In genomic region chrII:7392052-7392694, ce11 we compare ENCODE assay signal across 6 worm cellular contexts.
TF ChIP-seq lines count a peak whose summit lies in the region.

No protein-coding gene starts in this region.

TF ChIP-seq in whole organism, L1 larva, 84 proteins besides CTCF, POLR2A, EP300 and RAD21 (continued from another document and continues in another):
- TF ChIP-seq nhr-12 (tag; optimal IDR thresholded peaks at IDR 0.05; lab: Kevin White, UChicago) (no peak), lsy-2 (tag; optimal IDR thresholded peaks at IDR 0.05; lab: Kevin White, UChicago) (peak; percentile 6 to 69), nhr-20 (tag; optimal IDR thresholded peaks at IDR 0.05; lab: Kevin White, UChicago) (peak; percentile 66), F16B12.6 (tag; optimal IDR thresholded peaks at IDR 0.05; lab: Kevin White, UChicago) (no peak), unc-130 (tag; optimal IDR thresholded peaks at IDR 0.05; lab: Kevin White, UChicago) (no peak), nhr-47 (tag; optimal IDR thresholded peaks at IDR 0.05; lab: Kevin White, UChicago) (peak; percentile 36), ama-1 (optimal IDR thresholded peaks at IDR 0.05; lab: Kevin White, UChicago) (no peak), ztf-11 (tag; optimal IDR thresholded peaks at IDR 0.05; lab: Kevin White, UChicago) (no peak), C16A3.4 (tag; optimal IDR thresholded peaks at IDR 0.05; lab: Kevin White, UChicago) (no peak), ces-1 (GFP tag; optimal IDR thresholded peaks at IDR 0.05; lab: Kevin White, UChicago) (no peak), unc-98 (GFP tag; IDR thresholded peaks at IDR 0.05; lab: Robert Waterston, UW) (no peak), fkh-8 (tag; optimal IDR thresholded peaks at IDR 0.05; lab: Kevin White, UChicago) (peak; percentile 52), blmp-1 (tag; optimal IDR thresholded peaks at IDR 0.05; lab: Kevin White, UChicago) (peak; percentile 57), grh-1 (GFP tag; IDR thresholded peaks at IDR 0.05; lab: Robert Waterston, UW) (no peak), vab-15 (tag; optimal IDR thresholded peaks at IDR 0.05; lab: Kevin White, UChicago) (no peak), nhr-77 (tag; optimal IDR thresholded peaks at IDR 0.05; lab: Kevin White, UChicago) (no peak), sup-37 (GFP tag; optimal IDR thresholded peaks at IDR 0.05; lab: Kevin White, UChicago) (no peak), mef-2 (tag; optimal IDR thresholded peaks at IDR 0.05; lab: Kevin White, UChicago) (no peak), ceh-63 (GFP tag; optimal IDR thresholded peaks at IDR 0.05; lab: Kevin White, UChicago) (no peak), rnt-1 (tag; optimal IDR thresholded peaks at IDR 0.05; lab: Kevin White, UChicago) (peak; percentile 38), ceh-88 (GFP tag; IDR thresholded peaks at IDR 0.05; lab: Robert Waterston, UW) (no peak), swsn-7 (tag; optimal IDR thresholded peaks at IDR 0.05; lab: Kevin White, UChicago) (peak; percentile 33), dpl-1 (GFP tag; optimal IDR thresholded peaks at IDR 0.05; lab: Kevin White, UChicago) (peak in 2 of 3 experiments; percentile 1 to 3)

TF ChIP-seq in whole organism, L2 larva, 48 proteins besides CTCF, POLR2A, EP300 and RAD21 (continued from another document and continues in another):
- TF ChIP-seq lin-13 (GFP tag; optimal IDR thresholded peaks at IDR 0.05; lab: Kevin White, UChicago) (no peak), ztf-11 (tag; optimal IDR thresholded peaks at IDR 0.05; lab: Kevin White, UChicago) (no peak), lsy-2 (tag; optimal IDR thresholded peaks at IDR 0.05; lab: Kevin White, UChicago) (peak in 1 of 2 experiments; percentile 54), elt-3 (tag; optimal IDR thresholded peaks at IDR 0.05; lab: Kevin White, UChicago) (no peak), ztf-1 (GFP tag; conservative IDR thresholded peaks at IDR 0.05; lab: Robert Waterston, UW) (no peak), lin-39 (tag; optimal IDR thresholded peaks at IDR 0.05; lab: Kevin White, UChicago) (no peak), snpc-4 (tag; optimal IDR thresholded peaks at IDR 0.05; lab: Kevin White, UChicago) (no peak), ceh-82 (tag; optimal IDR thresholded peaks at IDR 0.05; lab: Kevin White, UChicago) (no peak), blmp-1 (tag; optimal IDR thresholded peaks at IDR 0.05; lab: Kevin White, UChicago; ENCODE audit: insufficient read depth) (peak; percentile 60), nhr-77 (tag; optimal IDR thresholded peaks at IDR 0.05; lab: Kevin White, UChicago) (no peak), nhr-23 (tag; optimal IDR thresholded peaks at IDR 0.05; lab: Kevin White, UChicago) (no peak), alr-1 (tag; optimal IDR thresholded peaks at IDR 0.05; lab: Kevin White, UChicago) (no peak), nhr-10 (tag; optimal IDR thresholded peaks at IDR 0.05; lab: Kevin White, UChicago) (no peak), elt-1 (tag; optimal IDR thresholded peaks at IDR 0.05; lab: Kevin White, UChicago) (no peak), nhr-6 (tag; optimal IDR thresholded peaks at IDR 0.05; lab: Kevin White, UChicago) (no peak), sma-3 (GFP tag; optimal IDR thresholded peaks at IDR 0.05; lab: Kevin White, UChicago) (peak; percentile 42), nhr-25 (tag; optimal IDR thresholded peaks at IDR 0.05; lab: Kevin White, UChicago) (peak; percentile 76), nhr-21 (tag; optimal IDR thresholded peaks at IDR 0.05; lab: Kevin White, UChicago) (no peak), sem-4 (tag; optimal IDR thresholded peaks at IDR 0.05; lab: Kevin White, UChicago) (peak; percentile 34), peb-1 (tag; optimal IDR thresholded peaks at IDR 0.05; lab: Kevin White, UChicago) (no peak), unc-39 (tag; optimal IDR thresholded peaks at IDR 0.05; lab: Kevin White, UChicago) (no peak), F13H6.1 (tag; optimal IDR thresholded peaks at IDR 0.05; lab: Kevin White, UChicago) (peak; percentile 54), C34F6.9 (tag; optimal IDR thresholded peaks at IDR 0.05; lab: Kevin White, UChicago) (peak; percentile 56)

TF ChIP-seq in whole organism, L3 larva, 47 proteins besides CTCF, POLR2A, EP300 and RAD21 (continued from another document):
- TF ChIP-seq egl-5 (tag; optimal IDR thresholded peaks at IDR 0.05; lab: Kevin White, UChicago) (peak; percentile 56), nhr-25 (tag; optimal IDR thresholded peaks at IDR 0.05; lab: Kevin White, UChicago) (peak; percentile 85), ztf-4 (tag; optimal IDR thresholded peaks at IDR 0.05; lab: Kevin White, UChicago) (no peak), unc-62 (GFP tag; optimal IDR thresholded peaks at IDR 0.05; lab: Kevin White, UChicago) (peak; percentile 4), jun-1 (tag; optimal IDR thresholded peaks at IDR 0.05; lab: Kevin White, UChicago) (peak; percentile 65), R02D3.7 (tag; optimal IDR thresholded peaks at IDR 0.05; lab: Kevin White, UChicago) (peak; percentile 48), pqm-1 (tag; optimal IDR thresholded peaks at IDR 0.05; lab: Kevin White, UChicago) (peak; percentile 47), nhr-12 (tag; optimal IDR thresholded peaks at IDR 0.05; lab: Kevin White, UChicago) (no peak), lin-39 (tag; optimal IDR thresholded peaks at IDR 0.05; lab: Kevin White, UChicago) (peak; percentile 63), pha-4 (tag; optimal IDR thresholded peaks at IDR 0.05; lab: Kevin White, UChicago) (peak; percentile 49), elt-3 (tag; optimal IDR thresholded peaks at IDR 0.05; lab: Kevin White, UChicago) (peak in 2 of 3 experiments; percentile 45), nhr-67 (tag; optimal IDR thresholded peaks at IDR 0.05; lab: Kevin White, UChicago) (no peak), ZK546.5 (tag; optimal IDR thresholded peaks at IDR 0.05; lab: Kevin White, UChicago) (no peak), ceh-28 (tag; optimal IDR thresholded peaks at IDR 0.05; lab: Kevin White, UChicago) (peak; percentile 49), fkh-10 (GFP tag; optimal IDR thresholded peaks at IDR 0.05; lab: Kevin White, UChicago) (no peak), nhr-76 (tag; optimal IDR thresholded peaks at IDR 0.05; lab: Kevin White, UChicago) (no peak), elt-2 (tag; optimal IDR thresholded peaks at IDR 0.05; lab: Kevin White, UChicago) (peak; percentile 68), ztf-11 (tag; optimal IDR thresholded peaks at IDR 0.05; lab: Kevin White, UChicago) (no peak), ceh-82 (tag; optimal IDR thresholded peaks at IDR 0.05; lab: Kevin White, UChicago) (no peak), nfya-1 (tag; optimal IDR thresholded peaks at IDR 0.05; lab: Kevin White, UChicago; ENCODE audit: insufficient read depth) (peak; percentile 66), snpc-4 (tag; optimal IDR thresholded peaks at IDR 0.05; lab: Kevin White, UChicago) (peak; percentile 8), skn-1 (tag; optimal IDR thresholded peaks at IDR 0.05; lab: Kevin White, UChicago) (no peak), lsy-12 (tag; optimal IDR thresholded peaks at IDR 0.05; lab: Kevin White, UChicago) (no peak), elt-1 (tag; optimal IDR thresholded peaks at IDR 0.05; lab: Kevin White, UChicago) (peak; percentile 21)

TF ChIP-seq in whole organism, L4 larva, 104 proteins besides CTCF, POLR2A, EP300 and RAD21 (continued from another document and continues in another):
- TF ChIP-seq nhr-25 (tag; optimal IDR thresholded peaks at IDR 0.05; lab: Kevin White, UChicago; ENCODE audit: borderline replicate concordance, insufficient read depth) (peak; percentile 86), F26F4.8 (GFP tag; conservative IDR thresholded peaks at IDR 0.05; lab: Robert Waterston, UW) (no peak), set-16 (GFP tag; IDR thresholded peaks at IDR 0.05; lab: Robert Waterston, UW) (no peak), aha-1 (tag; lab: Kevin White, UChicago) (peak; percentile 82), ceh-82 (tag; optimal IDR thresholded peaks at IDR 0.05; lab: Kevin White, UChicago) (no peak), zip-2 (tag; optimal IDR thresholded peaks at IDR 0.05; lab: Kevin White, UChicago) (peak; percentile 93), nhr-11 (tag; optimal IDR thresholded peaks at IDR 0.05; lab: Kevin White, UChicago) (peak; percentile 69), snpc-4 (tag; optimal IDR thresholded peaks at IDR 0.05; lab: Kevin White, UChicago) (no peak), nhr-237 (tag; optimal IDR thresholded peaks at IDR 0.05; lab: Kevin White, UChicago) (no peak), lin-15B (tag; optimal IDR thresholded peaks at IDR 0.05; lab: Kevin White, UChicago) (no peak), hlh-30 (tag; optimal IDR thresholded peaks at IDR 0.05; lab: Kevin White, UChicago; ENCODE audit: insufficient read depth) (peak; percentile 44), lin-39 (tag; optimal IDR thresholded peaks at IDR 0.05; lab: Kevin White, UChicago) (no peak), lin-29 (GFP tag; IDR thresholded peaks at IDR 0.05; lab: Robert Waterston, UW) (no peak), ces-1 (GFP tag; optimal IDR thresholded peaks at IDR 0.05; lab: Kevin White, UChicago) (no peak), daf-16 (GFP tag; optimal IDR thresholded peaks at IDR 0.05; lab: Kevin White, UChicago) (no peak), daf-16 (tag; optimal IDR thresholded peaks at IDR 0.05; lab: Kevin White, UChicago) (peak; percentile 42), zag-1 (tag; optimal IDR thresholded peaks at IDR 0.05; lab: Kevin White, UChicago) (no peak), ceh-20 (GFP tag; IDR thresholded peaks at IDR 0.05; lab: Robert Waterston, UW) (peak; percentile 46; the same call in 1 of the 2 replicates), dpl-1 (GFP tag; optimal IDR thresholded peaks at IDR 0.05; lab: Kevin White, UChicago) (no peak), mxl-3 (GFP tag; optimal IDR thresholded peaks at IDR 0.05; lab: Kevin White, UChicago) (peak; percentile 71), hlh-11 (tag; optimal IDR thresholded peaks at IDR 0.05; lab: Kevin White, UChicago) (peak; percentile 85), daf-19 (GFP tag; conservative IDR thresholded peaks at IDR 0.05; lab: Robert Waterston, UW) (0 out of 2 replicates have a peak, but pooled peaks have one; percentile 44), lin-13 (GFP tag; optimal IDR thresholded peaks at IDR 0.05; lab: Kevin White, UChicago) (peak; percentile 42), mep-1 (tag; optimal IDR thresholded peaks at IDR 0.05; lab: Kevin White, UChicago) (peak; percentile 75)

TF ChIP-seq in whole organism, late embryonic, 69 proteins besides CTCF, POLR2A, EP300 and RAD21 (continued from another document):
- TF ChIP-seq lin-11 (tag; optimal IDR thresholded peaks at IDR 0.05; lab: Kevin White, UChicago), result no peak

TF ChIP-seq in whole organism, young adult, 124 proteins besides CTCF, POLR2A, EP300 and RAD21 (continued from another document and continues in another):
- TF ChIP-seq B0035.1 (tag; optimal IDR thresholded peaks at IDR 0.05; lab: Kevin White, UChicago) (no peak), dox-1 (GFP tag; IDR thresholded peaks at IDR 0.05; lab: Robert Waterston, UW) (no peak), egl-44 (GFP tag; IDR thresholded peaks at IDR 0.05; lab: Robert Waterston, UW) (no peak), ama-1 (optimal IDR thresholded peaks at IDR 0.05; lab: Kevin White, UChicago) (no peak), ama-1 (GFP tag; optimal IDR thresholded peaks at IDR 0.05; lab: Kevin White, UChicago) (no peak), nfya-1 (tag; optimal IDR thresholded peaks at IDR 0.05; lab: Kevin White, UChicago; ENCODE audit: borderline replicate concordance, insufficient read depth) (no peak), lsl-1 (GFP tag; optimal IDR thresholded peaks at IDR 0.05; lab: Kevin White, UChicago) (no peak), bed-1 (GFP tag; IDR thresholded peaks at IDR 0.05; lab: Robert Waterston, UW) (no peak), ets-4 (GFP tag; optimal IDR thresholded peaks at IDR 0.05; lab: Kevin White, UChicago) (peak; percentile 25), tbx-9 (tag; optimal IDR thresholded peaks at IDR 0.05; lab: Kevin White, UChicago; ENCODE audit: borderline replicate concordance) (no peak), cebp-2 (GFP tag; IDR thresholded peaks at IDR 0.05; lab: Robert Waterston, UW) (no peak), zim-3 (tag; optimal IDR thresholded peaks at IDR 0.05; lab: Kevin White, UChicago) (no peak), F52B5.7 (tag; optimal IDR thresholded peaks at IDR 0.05; lab: Kevin White, UChicago) (no peak), ztf-18 (tag; optimal IDR thresholded peaks at IDR 0.05; lab: Kevin White, UChicago) (peak; percentile 2), ceh-100 (GFP tag; IDR thresholded peaks at IDR 0.05; lab: Robert Waterston, UW) (no peak), zfh-2 (GFP tag; conservative IDR thresholded peaks at IDR 0.05; lab: Robert Waterston, UW) (no peak), aptf-3 (GFP tag; IDR thresholded peaks at IDR 0.05; lab: Robert Waterston, UW) (no peak), tbp1 (GFP tag; optimal IDR thresholded peaks at IDR 0.05; lab: Kevin White, UChicago) (no peak), egl-18 (GFP tag; IDR thresholded peaks at IDR 0.05; lab: Robert Waterston, UW) (no peak), T26A5.8 (tag; optimal IDR thresholded peaks at IDR 0.05; lab: Kevin White, UChicago) (no peak), ztf-6 (GFP tag; IDR thresholded peaks at IDR 0.05; lab: Robert Waterston, UW) (no peak), hsf-1 (GFP tag; IDR thresholded peaks at IDR 0.05; lab: Robert Waterston, UW) (no peak), die-1 (tag; optimal IDR thresholded peaks at IDR 0.05; lab: Kevin White, UChicago) (no peak), Y79H2A.3 (GFP tag; conservative IDR thresholded peaks at IDR 0.05; lab: Robert Waterston, UW) (no peak), rpc-1 (optimal IDR thresholded peaks at IDR 0.05; lab: Kevin White, UChicago) (no peak), rpc-1 (tag; optimal IDR thresholded peaks at IDR 0.05; lab: Kevin White, UChicago) (no peak), cebp-1 (GFP tag; IDR thresholded peaks at IDR 0.05; lab: Robert Waterston, UW) (peak; percentile 97), cebp-1 (tag; optimal IDR thresholded peaks at IDR 0.05; lab: Kevin White, UChicago) (peak; percentile 99), Y56A3A.18 (GFP tag; IDR thresholded peaks at IDR 0.05; lab: Robert Waterston, UW) (no peak), fkh-3 (tag; optimal IDR thresholded peaks at IDR 0.05; lab: Kevin White, UChicago) (no peak), him-1 (tag; optimal IDR thresholded peaks at IDR 0.05; lab: Kevin White, UChicago) (no peak), madf-10 (tag; optimal IDR thresholded peaks at IDR 0.05; lab: Kevin White, UChicago) (no peak), T07F8.4 (tag; optimal IDR thresholded peaks at IDR 0.05; lab: Kevin White, UChicago) (no peak), hmg-20 (GFP tag; IDR thresholded peaks at IDR 0.05; lab: Robert Waterston, UW) (no peak), attf-5 (GFP tag; optimal IDR thresholded peaks at IDR 0.05; lab: Kevin White, UChicago) (peak; percentile 80), nfyb-1 (GFP tag; IDR thresholded peaks at IDR 0.05; lab: Robert Waterston, UW) (0 out of 2 replicates have a peak, but pooled peaks have one; percentile 46), F57A8.1 (GFP tag; optimal IDR thresholded peaks at IDR 0.05; lab: Kevin White, UChicago) (no peak), ceh-58 (GFP tag; IDR thresholded peaks at IDR 0.05; lab: Robert Waterston, UW) (no peak), ztf-28 (GFP tag; IDR thresholded peaks at IDR 0.05; lab: Robert Waterston, UW) (no peak), efl-1 (GFP tag; optimal IDR thresholded peaks at IDR 0.05; lab: Kevin White, UChicago) (no peak), ekl-4 (GFP tag; IDR thresholded peaks at IDR 0.05; lab: Robert Waterston, UW) (0 out of 2 replicates have a peak, but pooled peaks have one; percentile 50), dpl-1 (GFP tag; optimal IDR thresholded peaks at IDR 0.05; lab: Kevin White, UChicago) (no peak), repo-1 (tag; optimal IDR thresholded peaks at IDR 0.05; lab: Kevin White, UChicago) (no peak), snpc-3.4 (tag; optimal IDR thresholded peaks at IDR 0.05; lab: Kevin White, UChicago) (no peak), sea-2 (GFP tag; IDR thresholded peaks at IDR 0.05; lab: Robert Waterston, UW) (no peak), bed-2 (GFP tag; IDR thresholded peaks at IDR 0.05; lab: Robert Waterston, UW) (no peak), Y53G8AR.9 (GFP tag; conservative IDR thresholded peaks at IDR 0.05; lab: Robert Waterston, UW) (0 out of 2 replicates have a peak, but pooled peaks have one; percentile 48), somi-1 (GFP tag; optimal IDR thresholded peaks at IDR 0.05; lab: Kevin White, UChicago) (no peak), atf-7 (tag; optimal IDR thresholded peaks at IDR 0.05; lab: Kevin White, UChicago) (no peak), ZK185.1 (tag; optimal IDR thresholded peaks at IDR 0.05; lab: Kevin White, UChicago; ENCODE audit: poor library complexity, severe bottlenecking) (peak; percentile 21), F23B12.7 (tag; optimal IDR thresholded peaks at IDR 0.05; lab: Kevin White, UChicago; ENCODE audit: insufficient read depth) (no peak), K12H6.12 (tag; optimal IDR thresholded peaks at IDR 0.05; lab: Kevin White, UChicago) (no peak)
